Fruit fly (Drosophila melanogaster) whole organism, embryonic: ENCODE data around the gene mRpS2.
A peak's percentile ranks its signal among the peaks of the same experiment; 100 is the strongest.

Experiments
- ATbp ChIP-seq: fragments of 200-800 bp; sonication (Bioruptor generic); optimal IDR thresholded peaks from 2 replicates; lab custom pipeline; 2017; ENCODE audit warnings: missing biosample characterization, mild to moderate bottlenecking, missing genetic modification characterization, missing genetic modification reagents
- Ada2b ChIP-seq: fragments of 200-800 bp; sonication (Bioruptor generic); IDR thresholded peaks from 2 replicates; pipeline ENCODE4 v1.3.6; 2022; ENCODE audit warnings: missing biosample characterization, missing genetic modification characterization
- Adf1 ChIP-seq: fragments of 200-800 bp; sonication (Bioruptor generic); IDR thresholded peaks from 2 replicates; pipeline ENCODE4 v1.3.6; 2022; ENCODE audit warnings: missing biosample characterization, missing genetic modification characterization
- Awh ChIP-seq: fragments of 200-800 bp; sonication (Bioruptor generic); IDR thresholded peaks from 2 replicates; pipeline ENCODE4, ENCODE4 v1.3.6; 2022; ENCODE audit warnings: missing biosample characterization, missing genetic modification characterization
- C15 ChIP-seq: fragments of 200-800 bp; sonication (Bioruptor generic); IDR thresholded peaks from 3 replicates; pipeline ENCODE4 v1.3.6; 2022; ENCODE audit warnings: missing biosample characterization, missing genetic modification characterization
- CG10431 ChIP-seq: fragments of 200-800 bp; sonication (Bioruptor generic); optimal IDR thresholded peaks from 3 replicates; lab custom pipeline; 2018; ENCODE audit warnings: missing biosample characterization, mild to moderate bottlenecking, missing genetic modification characterization
- CG10959 ChIP-seq: fragments of 200-800 bp; sonication (Bioruptor generic); IDR thresholded peaks from 2 replicates; pipeline ENCODE4 v1.3.6; 2022; ENCODE audit warnings: missing biosample characterization, missing genetic modification characterization
- CG12219 ChIP-seq: fragments of 200-800 bp; sonication (Bioruptor generic); optimal IDR thresholded peaks from 3 replicates; lab custom pipeline; 2018; ENCODE audit warnings: missing biosample characterization, mild to moderate bottlenecking, missing genetic modification characterization
- CG12236 ChIP-seq: fragments of 200-800 bp; sonication (Bioruptor generic); optimal IDR thresholded peaks from 2 replicates; lab custom pipeline; 2016; ENCODE audit warnings: missing biosample characterization, missing genetic modification characterization
- CG1233 ChIP-seq: fragments of 200-800 bp; sonication (Bioruptor generic); optimal IDR thresholded peaks from 4 replicates; lab custom pipeline; 2018; ENCODE audit warnings: missing biosample characterization, mild to moderate bottlenecking, missing genetic modification characterization
- CG14860 ChIP-seq: fragments of 200-800 bp; sonication (Bioruptor generic); IDR thresholded peaks from 3 replicates; pipeline ENCODE4 v1.3.6; 2022; ENCODE audit warnings: missing biosample characterization, missing genetic modification characterization; ENCODE audit not compliant: partially characterized antibody
- CG15514 ChIP-seq: fragments of 200-800 bp; sonication (Bioruptor generic); optimal IDR thresholded peaks from 3 replicates; lab custom pipeline; 2017; ENCODE audit warnings: missing biosample characterization, missing genetic modification characterization, mild to moderate bottlenecking, moderate library complexity, missing genetic modification reagents
- CG17361 ChIP-seq: fragments of 200-800 bp; sonication (Bioruptor generic); IDR thresholded peaks from 3 replicates; pipeline ENCODE4 v1.3.6; 2022; ENCODE audit warnings: missing biosample characterization, missing genetic modification characterization
- CG1832 ChIP-seq: fragments of 200-800 bp; sonication (Bioruptor generic); optimal IDR thresholded peaks from 2 replicates; lab custom pipeline; 2017; ENCODE audit warnings: missing biosample characterization, mild to moderate bottlenecking, missing genetic modification characterization, inconsistent platforms
- CG2875 ChIP-seq: fragments of 200-800 bp; sonication (Bioruptor generic); optimal IDR thresholded peaks from 2 replicates; lab custom pipeline; 2017; ENCODE audit warnings: missing biosample characterization, mild to moderate bottlenecking, missing genetic modification characterization, missing genetic modification reagents
- CG2889 ChIP-seq: fragments of 200-800 bp; sonication (Bioruptor generic); IDR thresholded peaks from 3 replicates; pipeline ENCODE4 v1.3.6; 2022; ENCODE audit warnings: missing biosample characterization, missing genetic modification characterization
- CG31441 ChIP-seq: fragments of 200-800 bp; sonication (Bioruptor generic); IDR thresholded peaks from 2 replicates; pipeline ENCODE4 v1.3.6; 2022; ENCODE audit warnings: missing biosample characterization, missing genetic modification characterization
- CG32532 ChIP-seq: fragments of 200-800 bp; sonication (Bioruptor generic); IDR thresholded peaks from 2 replicates; pipeline ENCODE4 v1.3.6; 2022; ENCODE audit warnings: missing biosample characterization, missing genetic modification characterization
- CG34224 ChIP-seq: fragments of 200-800 bp; sonication (Bioruptor generic); IDR thresholded peaks from 3 replicates; pipeline ENCODE4 v1.3.6; 2022; ENCODE audit warnings: missing biosample characterization, missing genetic modification characterization; ENCODE audit not compliant: partially characterized antibody
- CG3726 ChIP-seq: fragments of 200-800 bp; sonication (Bioruptor generic); IDR thresholded peaks from 3 replicates; pipeline ENCODE4, ENCODE4 v1.3.6; 2022; ENCODE audit warnings: missing biosample characterization, missing genetic modification characterization
- CG4328 ChIP-seq: fragments of 200-800 bp; sonication (Bioruptor generic); optimal IDR thresholded peaks from 3 replicates; lab custom pipeline; 2017; ENCODE audit warnings: missing biosample characterization, missing genetic modification reagents, missing genetic modification characterization
- CG7839 ChIP-seq: fragments of 200-800 bp; sonication (Bioruptor generic); optimal IDR thresholded peaks from 3 replicates; lab custom pipeline; 2018; ENCODE audit warnings: missing biosample characterization, mild to moderate bottlenecking, missing genetic modification characterization, moderate library complexity
- CG8765 ChIP-seq: fragments of 200-800 bp; sonication (Bioruptor generic); IDR thresholded peaks from 2 replicates; pipeline ENCODE4 v1.3.6; 2022; ENCODE audit warnings: missing biosample characterization, missing genetic modification characterization
- CG9797 ChIP-seq: fragments of 200-800 bp; sonication (Bioruptor generic); optimal IDR thresholded peaks from 3 replicates; lab custom pipeline; 2018; ENCODE audit warnings: missing biosample characterization, mild to moderate bottlenecking, missing genetic modification characterization
- D19A ChIP-seq: fragments of 200-800 bp; optimal IDR thresholded peaks from 3 replicates; lab custom pipeline; 2019; ENCODE audit warnings: missing biosample characterization, mild to moderate bottlenecking, missing genetic modification characterization, moderate library complexity
- Dfd ChIP-seq, 2 experiments: fragments of >200 bp; optimal IDR thresholded peaks; 2 replicates each; lab custom pipeline; 2017; ENCODE audit warnings: missing biosample characterization in 2 of 2, missing genetic modification characterization in 2 of 2
- E2f2 ChIP-seq: fragments of 200-800 bp; sonication (Bioruptor generic); IDR thresholded peaks from 2 replicates; pipeline ENCODE4 v1.3.6; 2022; ENCODE audit warnings: missing biosample characterization, missing genetic modification characterization
- Hr3 ChIP-seq: fragments of 200-800 bp; sonication (Bioruptor generic); optimal IDR thresholded peaks from 3 replicates; lab custom pipeline; 2016; ENCODE audit warnings: missing biosample characterization, missing genetic modification characterization
- Myb ChIP-seq: fragments of 200-800 bp; sonication (Bioruptor generic); optimal IDR thresholded peaks from 2 replicates; lab custom pipeline; 2016; ENCODE audit warnings: missing biosample characterization, missing genetic modification characterization
- NfI ChIP-seq: fragments of 200-800 bp; sonication (Bioruptor generic); optimal IDR thresholded peaks from 3 replicates; lab custom pipeline; 2018; ENCODE audit warnings: missing biosample characterization, mild to moderate bottlenecking, missing genetic modification characterization, moderate library complexity
- Optix ChIP-seq: fragments of 200-800 bp; sonication (Bioruptor generic); IDR thresholded peaks from 3 replicates; pipeline ENCODE4 v1.3.6; 2022; ENCODE audit warnings: missing biosample characterization, missing genetic modification characterization
- ab ChIP-seq: fragments of 200-800 bp; sonication (Bioruptor generic); optimal IDR thresholded peaks from 2 replicates; lab custom pipeline; 2016; ENCODE audit warnings: missing biosample characterization, missing genetic modification characterization
- al ChIP-seq: fragments of 200-800 bp; sonication (Bioruptor generic); IDR thresholded peaks from 2 replicates; pipeline ENCODE4 v1.3.6; 2022; ENCODE audit warnings: missing biosample characterization, missing genetic modification characterization
- aop ChIP-seq: fragments of 200-800 bp; sonication (Bioruptor generic); IDR thresholded peaks from 2 replicates; pipeline ENCODE4 v1.3.6; 2022; ENCODE audit warnings: missing biosample characterization, missing genetic modification characterization
- ara ChIP-seq: fragments of 200-800 bp; sonication (Bioruptor generic); IDR thresholded peaks from 2 replicates; pipeline ENCODE4 v1.3.6; 2022; ENCODE audit warnings: missing biosample characterization, missing genetic modification characterization
- ash1 ChIP-seq: fragments of 200-800 bp; sonication (Bioruptor generic); optimal IDR thresholded peaks from 2 replicates; lab custom pipeline; 2018; ENCODE audit warnings: missing biosample characterization, mild to moderate bottlenecking, missing genetic modification characterization
- bowl ChIP-seq: fragments of 200-800 bp; sonication (Bioruptor generic); IDR thresholded peaks from 2 replicates; pipeline ENCODE4 v1.3.6; 2022; ENCODE audit warnings: missing biosample characterization, missing genetic modification characterization
- cad ChIP-seq: fragments of >200 bp; optimal IDR thresholded peaks from 2 replicates; lab custom pipeline; 2017; ENCODE audit warnings: missing biosample characterization, missing genetic modification characterization
- caup ChIP-seq: fragments of 200-800 bp; sonication (Bioruptor generic); optimal IDR thresholded peaks from 3 replicates; lab custom pipeline; 2017; ENCODE audit warnings: missing biosample characterization, mild to moderate bottlenecking, missing genetic modification characterization, moderate library complexity; ENCODE audit not compliant: severe bottlenecking
- chinmo ChIP-seq: fragments of 200-800 bp; sonication (Bioruptor generic); IDR thresholded peaks from 4 replicates; pipeline ENCODE4 v1.3.6; 2022; ENCODE audit warnings: missing biosample characterization, missing genetic modification characterization; ENCODE audit not compliant: partially characterized antibody
- ci ChIP-seq: fragments of 200-800 bp; sonication (Bioruptor generic); IDR thresholded peaks from 3 replicates; pipeline ENCODE4 v1.3.6; 2022; ENCODE audit warnings: missing biosample characterization, missing genetic modification characterization
- gcm2 ChIP-seq: fragments of 200-800 bp; sonication (Bioruptor generic); optimal IDR thresholded peaks from 2 replicates; lab custom pipeline; 2016; ENCODE audit warnings: missing biosample characterization, missing genetic modification characterization
- gro ChIP-seq: fragments of 200-800 bp; sonication (Bioruptor generic); optimal IDR thresholded peaks from 2 replicates; lab custom pipeline; 2016; ENCODE audit warnings: missing biosample characterization, missing genetic modification characterization
- hbn ChIP-seq: fragments of 200-800 bp; sonication (Bioruptor generic); IDR thresholded peaks from 2 replicates; pipeline ENCODE4 v1.3.6; 2022; ENCODE audit warnings: missing biosample characterization, missing genetic modification characterization; ENCODE audit not compliant: partially characterized antibody
- nmo ChIP-seq: fragments of 200-800 bp; sonication (Bioruptor generic); optimal IDR thresholded peaks from 2 replicates; lab custom pipeline; 2018; ENCODE audit warnings: missing biosample characterization, mild to moderate bottlenecking, missing genetic modification characterization, moderate library complexity
- onecut ChIP-seq: fragments of 200-800 bp; sonication (Bioruptor generic); IDR thresholded peaks from 2 replicates; pipeline ENCODE4 v1.3.6; 2022; ENCODE audit warnings: missing biosample characterization, missing genetic modification characterization
- pan ChIP-seq, 4 experiments: fragments of >200 bp in 3 of 4; fragments of 200-800 bp in 1 of 4; sonication (Bioruptor generic) in 1 of 4; optimal IDR thresholded peaks in 3 of 4; IDR thresholded peaks in 1 of 4; 2 replicates each; pipeline versions ENCODE4 v1.3.6 to Lab custom; 2017 to 2022; ENCODE audit warnings: missing biosample characterization in 2 of 4, missing genetic modification characterization in 2 of 4, mixed read lengths in 1 of 4
- psq ChIP-seq: fragments of 200-800 bp; sonication (Bioruptor generic); optimal IDR thresholded peaks from 2 replicates; lab custom pipeline; 2017; ENCODE audit warnings: missing biosample characterization, missing genetic modification characterization
- pzg ChIP-seq: fragments of 200-800 bp; sonication (Bioruptor generic); optimal IDR thresholded peaks from 3 replicates; lab custom pipeline; 2018; ENCODE audit warnings: missing biosample characterization, mild to moderate bottlenecking, missing genetic modification characterization, moderate library complexity
- tap ChIP-seq: fragments of 200-800 bp; optimal IDR thresholded peaks from 3 replicates; lab custom pipeline; 2019; ENCODE audit warnings: missing biosample characterization, mild to moderate bottlenecking, missing genetic modification characterization, moderate library complexity
- vfl ChIP-seq: fragments of 200-800 bp; sonication (Bioruptor generic); optimal IDR thresholded peaks from 2 replicates; lab custom pipeline; 2016; ENCODE audit warnings: missing biosample characterization, missing genetic modification characterization

mRpS2 gene

DNA sequence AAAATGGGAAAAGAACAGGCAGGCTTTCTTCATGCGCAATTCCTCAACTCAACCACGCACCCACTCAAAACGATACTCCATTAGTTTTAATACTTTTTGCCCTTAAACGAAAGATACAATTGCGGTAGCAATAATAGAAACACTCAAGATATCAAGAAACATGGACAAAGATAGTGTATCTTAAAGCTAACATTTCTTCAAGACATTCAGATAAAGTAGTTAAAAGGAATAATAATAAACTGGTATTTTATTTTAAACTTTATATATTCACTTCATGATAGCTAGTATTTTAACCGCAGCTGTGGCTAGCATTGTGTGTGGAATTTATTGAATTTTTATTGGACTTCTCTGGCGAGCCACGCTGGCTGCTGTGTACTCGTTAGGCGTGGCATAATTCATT lies 5.9 kb upstream of the mRpS2 start (continued):
- TF ChIP-seq CG10431 (GFP tag; lab: Kevin White, UChicago) (no peak), CG32532 (GFP tag; lab: Robert Waterston, UW) (peak; percentile 36; the same call in 1 of the 2 replicates), E2f2 (GFP tag; lab: Robert Waterston, UW) (peak; percentile 38; the same call in 1 of the 2 replicates), ara (GFP tag; lab: Robert Waterston, UW) (peak; percentile 73), cad (no peak), CG3726 (GFP tag; lab: Robert Waterston, UW) (no peak), CG14860 (GFP tag; lab: Robert Waterston, UW) (no peak), Myb (GFP tag; lab: Kevin White, UChicago) (no peak), NfI (GFP tag; lab: Kevin White, UChicago) (peak; percentile 28), hbn (GFP tag; lab: Robert Waterston, UW) (no peak), Dfd (GFP tag; optimal IDR thresholded peaks at IDR 0.05; lab: Kevin White, UChicago) (no peak), CG8765 (GFP tag; lab: Robert Waterston, UW) (no peak), D19A (tag; lab: Kevin White, UChicago) (peak; percentile 50), ci (GFP tag; lab: Robert Waterston, UW) (peak; percentile 78), CG7839 (tag; lab: Kevin White, UChicago) (peak; percentile 78), ab (no peak), pan (optimal IDR thresholded peaks at IDR 0.05; lab: Kevin White, UChicago) (no peak), pan (GFP tag; optimal IDR thresholded peaks at IDR 0.05 in 1 of 2, IDR thresholded peaks at IDR 0.05 in 1 of 2) (peak in 1 of 2 experiments; percentile 77), gro (GFP tag; lab: Kevin White, UChicago) (no peak), Hr3 (GFP tag; lab: Kevin White, UChicago) (peak; percentile 39), al (GFP tag; lab: Robert Waterston, UW) (no peak), Optix (no peak), pzg (GFP tag; lab: Kevin White, UChicago) (no peak), chinmo (GFP tag; lab: Robert Waterston, UW) (no peak), onecut (GFP tag; lab: Robert Waterston, UW) (peak; percentile 56), CG1233 (GFP tag; lab: Kevin White, UChicago) (peak; percentile 64), CG34224 (GFP tag; lab: Robert Waterston, UW) (no peak), bowl (GFP tag; lab: Robert Waterston, UW) (peak; percentile 31; the same call in 1 of the 2 replicates), psq (GFP tag; lab: Kevin White, UChicago) (no peak), CG2875 (peak; percentile 32), CG2889 (GFP tag; lab: Robert Waterston, UW) (peak; percentile 41; the same call in 1 of the 3 replicates), CG1832 (GFP tag; lab: Kevin White, UChicago) (no peak), CG4328 (no peak), caup (peak; percentile 30), CG10959 (no peak), tap (tag; lab: Kevin White, UChicago) (peak; percentile 84), CG31441 (GFP tag; lab: Robert Waterston, UW) (peak; percentile 84), CG12219 (GFP tag; lab: Kevin White, UChicago) (peak; percentile 58), CG15514 (GFP tag; lab: Kevin White, UChicago) (peak; percentile 36), CG12236 (GFP tag; lab: Kevin White, UChicago) (no peak), Adf1 (GFP tag; lab: Robert Waterston, UW) (no peak), aop (no peak), nmo (GFP tag; lab: Kevin White, UChicago) (peak; percentile 51), vfl (GFP tag; lab: Kevin White, UChicago) (no peak), ash1 (GFP tag; lab: Kevin White, UChicago) (no peak), CG17361 (GFP tag; lab: Robert Waterston, UW) (peak; percentile 80), gcm2 (no peak), Awh (GFP tag; lab: Robert Waterston, UW) (peak; percentile 61; the same call in 1 of the 2 replicates), Ada2b (GFP tag; lab: Robert Waterston, UW) (peak; percentile 44; the same call in 1 of the 2 replicates), C15 (GFP tag; lab: Robert Waterston, UW) (no peak), CG9797 (GFP tag; lab: Kevin White, UChicago) (no peak), ATbp (GFP tag; lab: Kevin White, UChicago) (peak; percentile 63)
